Worm (Caenorhabditis elegans): ENCODE measurements around the gene F43E2.6.

DNA sequence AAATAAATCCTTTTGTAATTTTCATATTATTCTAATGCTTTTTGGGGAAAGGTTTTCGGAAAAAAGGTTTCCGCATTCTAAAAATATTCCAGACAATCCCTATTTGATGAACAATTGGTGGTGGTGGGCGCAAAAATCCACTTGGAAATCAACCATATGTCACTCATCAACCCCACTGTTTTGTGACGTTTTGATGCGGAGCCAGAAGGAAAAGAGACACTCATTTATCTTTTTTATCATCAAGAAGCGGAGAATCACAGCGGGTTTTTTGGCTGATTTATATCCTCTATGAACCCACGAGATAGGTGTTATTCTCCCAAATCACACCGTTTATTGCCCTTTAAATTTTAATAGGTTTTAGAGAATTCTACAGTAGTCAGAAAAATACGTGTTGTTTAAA lies 11.5 kb downstream of the F43E2.6 start:
- TF ChIP-seq him-1 (tag; optimal IDR thresholded peaks at IDR 0.05) (no peak), W03F9.2 (tag; optimal IDR thresholded peaks at IDR 0.05) (no peak), dao-5 (tag; optimal IDR thresholded peaks at IDR 0.05) (no peak)

Data from whole organism, L4/young adult.